Fruit fly (Drosophila melanogaster): Measurements from ENCODE around the gene HGTX.

Gene HGTX

DNA sequence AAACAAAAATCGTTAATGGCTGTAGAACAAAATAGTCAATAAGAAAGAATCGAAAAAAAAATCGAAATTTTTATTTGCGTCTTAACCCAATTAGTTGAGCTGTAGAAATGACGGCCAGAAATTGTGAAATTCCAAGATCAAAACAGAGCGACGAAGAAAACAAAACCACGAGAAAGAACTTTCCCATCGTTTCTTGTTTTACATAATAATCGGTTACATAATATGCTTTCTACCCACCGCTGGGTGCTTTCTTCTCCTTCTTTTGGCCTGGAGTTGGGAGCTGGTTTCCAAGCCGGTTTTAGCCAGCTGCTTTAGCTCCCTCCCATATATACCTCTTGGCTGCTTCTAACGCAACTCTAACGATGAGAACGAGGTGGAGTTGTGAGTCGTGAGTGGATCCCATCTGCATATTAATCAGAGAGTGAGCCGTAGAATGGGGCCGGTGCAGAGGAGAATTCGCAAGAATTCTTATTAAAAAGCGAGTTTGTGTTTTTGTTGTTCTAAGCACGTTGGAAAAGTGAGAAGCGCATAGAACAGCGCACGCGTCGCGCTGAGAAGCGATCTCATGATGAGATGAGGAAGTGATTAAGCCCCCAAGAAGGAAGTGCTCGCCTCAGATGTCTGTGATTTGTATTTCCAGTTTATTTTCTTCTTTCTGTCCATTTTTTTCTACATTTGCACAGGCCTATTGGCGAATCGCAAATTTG, 18.3 kb upstream of the HGTX start:
- TF ChIP-seq insv (optimal IDR thresholded peaks at IDR 0.05) = no peak
- no peak for TF ChIP-seq Myc (optimal IDR thresholded peaks at IDR 0.05)

DNA sequence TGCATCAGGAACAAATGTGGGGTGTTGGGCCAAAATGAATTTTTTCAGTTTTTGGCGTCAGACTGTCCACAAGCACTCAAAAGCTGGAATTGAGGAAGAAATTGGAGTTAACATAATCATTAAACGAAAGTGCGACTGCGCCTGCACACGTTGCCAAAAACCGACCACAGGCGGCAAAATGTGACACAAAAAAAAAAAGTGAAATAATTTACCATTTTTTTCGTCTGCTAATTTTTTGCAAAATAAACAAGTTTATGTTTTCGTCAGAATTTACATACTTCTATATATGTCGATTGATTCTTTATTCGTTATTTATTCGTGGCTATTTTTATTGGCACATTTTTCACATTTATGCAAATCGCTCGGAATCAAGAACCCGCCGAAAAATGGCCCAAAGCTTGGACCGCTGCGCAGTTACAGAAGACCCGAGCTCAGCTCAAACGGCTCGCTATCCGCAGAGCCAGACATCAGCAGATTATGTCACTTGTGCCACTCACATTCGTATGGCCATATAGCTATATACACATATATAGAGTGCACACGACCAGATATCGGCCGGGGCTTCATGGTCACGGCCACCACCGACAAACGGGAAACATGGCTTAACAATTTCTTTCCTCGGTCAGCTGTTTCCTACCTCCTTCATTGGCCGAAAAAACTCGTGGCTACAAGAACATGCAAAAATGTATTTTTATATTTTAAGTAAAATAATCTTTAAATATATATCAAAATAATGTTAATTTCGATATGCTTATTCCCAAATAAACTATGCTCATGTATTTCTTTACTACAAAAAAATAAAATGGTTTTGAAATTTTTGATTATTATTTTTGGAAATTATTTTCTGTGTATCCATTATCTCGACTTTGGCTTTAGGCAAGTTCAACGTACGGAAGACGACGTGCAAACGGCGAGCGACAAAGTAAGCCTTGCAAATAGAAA, 17.0 kb upstream of the HGTX start:
- no peak for TF ChIP-seq Sin3A (optimal IDR thresholded peaks at IDR 0.05)
- TF ChIP-seq ttk (optimal IDR thresholded peaks at IDR 0.05) = no peak
- TF ChIP-seq h (optimal IDR thresholded peaks at IDR 0.05) = no peak
- no peak for TF ChIP-seq Myc (optimal IDR thresholded peaks at IDR 0.05)
- no peak for TF ChIP-seq psq (optimal IDR thresholded peaks at IDR 0.05)
- no peak for TF ChIP-seq insv (optimal IDR thresholded peaks at IDR 0.05)

DNA sequence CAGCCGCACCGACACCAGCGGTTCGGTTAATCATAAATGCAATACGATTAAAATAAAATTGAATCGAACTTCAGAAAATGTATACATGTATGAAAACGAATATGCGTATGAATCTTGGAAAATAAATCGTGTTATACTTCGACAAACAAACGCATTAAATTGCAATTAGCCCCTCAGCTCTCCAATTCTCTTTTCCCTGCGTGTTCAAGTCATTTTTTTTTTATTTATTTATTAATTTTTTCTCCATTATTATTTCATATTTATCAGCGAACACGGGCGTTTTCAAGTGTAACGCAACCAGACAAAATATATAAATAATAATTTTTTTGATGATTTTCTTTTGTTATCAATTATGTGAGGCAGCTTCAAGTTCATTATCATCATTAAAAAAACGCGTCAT, 15.8 kb upstream of the HGTX start:
- TF ChIP-seq insv (optimal IDR thresholded peaks at IDR 0.05) (no peak), h (optimal IDR thresholded peaks at IDR 0.05) (no peak), ttk (optimal IDR thresholded peaks at IDR 0.05) (no peak), Sin3A (optimal IDR thresholded peaks at IDR 0.05) (no peak), Myc (optimal IDR thresholded peaks at IDR 0.05) (no peak), psq (optimal IDR thresholded peaks at IDR 0.05) (no peak)

DNA sequence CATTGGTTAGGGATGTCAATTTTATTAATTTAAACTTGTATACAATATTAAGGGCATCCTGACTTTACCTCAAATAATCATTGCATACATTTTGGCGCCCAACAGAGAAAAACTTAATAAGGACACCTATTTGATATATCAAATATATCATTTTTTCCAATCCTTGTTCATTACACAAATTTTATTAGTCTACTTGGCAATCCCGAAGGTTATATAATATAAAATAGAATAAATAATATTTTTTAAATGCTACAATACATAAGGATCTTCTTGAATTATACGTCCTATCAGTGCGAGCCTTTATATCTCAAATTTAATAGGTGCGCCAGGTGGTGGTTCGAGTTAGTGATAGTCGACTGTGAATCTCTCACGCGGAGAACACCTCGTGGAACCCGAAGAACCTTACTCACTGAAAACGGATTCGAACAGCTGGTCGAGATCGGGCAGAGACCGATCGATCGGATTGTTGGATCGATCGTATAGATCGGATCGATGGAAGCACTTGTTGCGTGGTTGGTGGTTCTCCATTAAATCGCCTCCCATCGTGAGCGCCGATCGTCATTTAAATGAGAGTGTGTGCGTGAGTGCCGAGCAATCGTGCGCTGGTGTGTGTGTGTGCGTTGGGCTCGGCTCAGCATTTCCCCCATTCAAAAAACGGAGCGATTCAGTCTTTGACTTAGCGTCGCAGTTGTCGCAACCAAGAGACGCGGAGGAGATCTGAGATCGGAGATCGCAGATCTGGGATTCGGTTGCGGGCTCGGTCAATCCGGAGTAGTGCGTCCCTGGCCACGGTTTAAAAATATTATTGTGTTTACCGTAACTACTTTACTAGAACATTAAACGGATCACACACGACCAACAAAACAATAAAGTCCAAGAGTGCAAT, 14.7 kb upstream of the HGTX start, which contains the start of gene shd:
Gene shd (plus strand): TSS at position 667 of the 886 bp plus-strand sequence.
- no peak for TF ChIP-seq psq (optimal IDR thresholded peaks at IDR 0.05)

DNA sequence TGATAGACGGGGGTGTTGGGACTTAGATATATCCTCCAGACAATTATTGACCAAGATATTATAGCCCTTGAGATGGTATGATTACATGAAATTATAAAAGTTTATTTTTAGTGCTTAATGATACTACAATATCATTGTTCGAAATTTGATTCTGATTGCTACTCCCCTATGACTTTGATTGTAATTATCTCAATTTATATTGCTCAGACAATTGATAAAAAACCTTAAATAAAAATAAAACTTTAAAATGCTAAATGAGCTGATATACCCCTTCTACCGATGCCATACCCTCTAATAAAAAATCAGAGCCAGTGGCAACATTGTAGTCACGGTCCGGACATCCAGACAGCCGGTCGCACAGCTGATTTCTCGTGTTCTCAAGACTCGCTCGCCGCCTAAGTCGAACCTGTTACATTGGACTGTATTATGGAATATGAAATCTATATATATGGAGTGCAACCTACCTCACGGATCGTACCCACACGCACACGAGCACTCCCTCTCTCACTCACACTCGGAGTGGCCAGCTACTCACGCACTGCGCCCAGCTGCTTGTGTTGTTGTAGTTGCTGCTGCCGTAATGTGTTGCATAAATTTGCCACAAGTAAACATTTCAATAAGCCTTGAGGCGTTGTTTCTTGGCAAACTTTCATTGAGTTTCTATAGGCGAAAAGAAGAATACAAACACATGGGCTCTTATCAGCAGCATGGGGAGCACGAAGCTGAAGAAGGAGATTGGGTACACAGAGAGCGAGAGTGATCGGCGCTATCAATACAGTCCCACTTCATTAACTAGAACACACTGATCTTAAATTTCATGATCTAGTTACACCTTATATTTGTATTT, 13.8 kb upstream of the HGTX start:
- no peak for TF ChIP-seq insv (optimal IDR thresholded peaks at IDR 0.05)
- no peak for TF ChIP-seq psq (optimal IDR thresholded peaks at IDR 0.05)
- TF ChIP-seq Myc (optimal IDR thresholded peaks at IDR 0.05) = no peak
- TF ChIP-seq ttk (optimal IDR thresholded peaks at IDR 0.05) = no peak
- no peak for TF ChIP-seq h (optimal IDR thresholded peaks at IDR 0.05)
- TF ChIP-seq Sin3A (optimal IDR thresholded peaks at IDR 0.05) = no peak

DNA sequence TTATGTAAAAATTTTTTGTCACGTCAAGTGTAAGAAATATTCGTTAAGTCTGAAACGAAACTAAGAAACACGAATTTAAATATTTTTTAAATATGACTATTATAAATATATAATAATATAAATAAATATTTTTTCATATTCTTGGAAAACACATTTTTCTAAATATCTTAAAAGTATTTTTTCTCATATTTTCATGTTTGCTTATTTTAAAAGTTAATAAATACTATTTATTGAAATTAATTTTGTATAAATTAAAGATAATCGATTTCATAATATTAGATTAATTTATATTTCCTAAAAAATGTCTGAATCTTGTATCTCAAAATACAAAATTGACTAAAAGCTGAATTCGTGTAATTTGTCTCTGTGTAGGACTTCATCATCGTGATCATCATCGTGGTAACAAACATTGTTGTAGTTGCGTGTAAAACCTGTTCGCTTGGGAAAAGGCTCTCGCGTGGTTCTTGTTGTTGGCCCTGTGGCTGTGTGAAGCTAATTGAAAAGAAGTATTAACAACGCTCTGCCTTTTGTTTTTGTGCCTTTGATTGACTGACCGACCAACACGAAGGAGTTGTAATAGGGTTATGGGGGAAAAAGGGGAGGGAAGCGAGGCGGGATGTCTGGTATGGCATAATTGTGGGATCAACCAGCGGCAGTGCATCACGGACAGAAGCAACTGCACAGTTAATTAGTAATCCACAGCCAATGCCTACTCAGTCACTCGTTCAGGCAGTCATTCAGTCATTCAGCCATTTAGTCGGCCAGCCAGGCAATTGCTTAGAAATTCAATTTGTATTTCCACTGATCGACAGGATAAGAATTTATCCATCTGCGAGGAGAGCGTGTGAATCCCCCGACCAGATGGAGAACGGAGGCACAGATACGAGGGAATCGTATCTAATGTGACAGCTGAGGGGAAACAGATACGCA, 12.3 kb upstream of the HGTX start:
- TF ChIP-seq ttk (optimal IDR thresholded peaks at IDR 0.05) (no peak), h (optimal IDR thresholded peaks at IDR 0.05) (no peak), Sin3A (optimal IDR thresholded peaks at IDR 0.05) (no peak), psq (optimal IDR thresholded peaks at IDR 0.05) (no peak)

DNA sequence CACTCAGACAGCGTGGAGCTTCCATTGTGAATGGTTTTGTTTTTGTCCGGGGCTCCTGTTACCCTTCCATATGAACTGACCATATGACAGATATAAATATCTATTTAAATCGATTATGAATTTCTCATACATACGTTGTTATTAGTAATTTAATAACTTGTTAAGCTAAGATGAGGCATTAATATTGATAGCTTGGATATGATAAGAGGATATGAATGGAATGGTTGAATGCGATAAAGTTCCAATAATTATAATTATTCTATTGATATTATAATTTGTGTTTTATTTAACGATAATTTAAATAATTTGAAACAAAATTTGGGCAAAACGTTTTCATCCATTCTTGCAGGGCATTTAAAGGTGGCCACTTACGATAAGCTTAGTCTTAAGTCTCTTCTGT, 11.1 kb upstream of the HGTX start:
- TF ChIP-seq h (optimal IDR thresholded peaks at IDR 0.05) (no peak), Sin3A (optimal IDR thresholded peaks at IDR 0.05) (no peak), Myc (optimal IDR thresholded peaks at IDR 0.05) (no peak), insv (optimal IDR thresholded peaks at IDR 0.05) (no peak), ttk (optimal IDR thresholded peaks at IDR 0.05) (no peak), psq (optimal IDR thresholded peaks at IDR 0.05) (no peak)

DNA sequence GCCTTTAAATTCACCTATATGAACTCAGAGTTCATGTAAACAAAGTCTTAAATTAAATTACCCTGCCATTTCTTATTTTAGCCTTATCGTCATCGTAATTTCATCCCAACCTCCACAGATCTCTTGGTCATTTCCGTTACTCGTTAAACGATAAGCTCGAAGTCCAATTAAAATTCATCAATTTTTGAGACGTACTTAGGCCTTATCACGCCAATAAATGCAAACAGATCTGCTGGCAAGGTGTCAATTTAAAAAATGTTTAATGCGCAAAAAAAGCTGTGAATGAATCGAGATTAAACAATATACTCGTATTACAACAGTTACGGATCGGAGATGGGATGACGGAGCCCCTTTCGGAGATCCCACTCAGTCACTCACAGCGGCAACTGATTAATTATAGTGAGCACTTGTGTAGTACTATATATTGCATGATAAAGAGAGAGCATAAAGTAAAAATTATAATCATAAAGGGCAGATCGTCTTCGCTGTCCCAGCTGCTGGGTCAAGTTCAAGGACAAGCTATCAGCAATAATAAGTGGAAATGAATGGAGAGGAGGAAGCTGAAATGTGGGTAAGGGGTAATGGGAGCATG, 9.9 kb upstream of the HGTX start:
- no peak for TF ChIP-seq Sin3A (optimal IDR thresholded peaks at IDR 0.05)

DNA sequence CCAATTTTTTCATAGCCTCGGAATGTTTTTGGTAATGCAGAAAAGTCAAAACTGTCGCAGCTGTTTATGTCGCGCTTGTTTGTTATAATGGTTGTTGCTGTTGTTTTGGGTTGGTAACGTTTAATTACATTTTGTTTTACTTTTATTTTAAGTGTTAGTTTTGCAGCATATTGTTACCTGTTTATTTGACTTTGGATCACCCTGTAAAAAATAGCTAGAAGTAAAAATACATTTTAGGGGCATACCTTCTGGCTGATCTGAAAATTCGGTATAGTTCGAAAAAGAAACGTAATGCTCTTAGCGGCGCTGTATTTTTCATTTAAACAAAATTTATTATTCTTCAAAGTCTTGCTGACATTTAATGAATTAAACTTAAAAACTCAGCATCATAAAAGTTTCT, 8.3 kb upstream of the HGTX start:
- TF ChIP-seq ttk (optimal IDR thresholded peaks at IDR 0.05) (no peak), Sin3A (optimal IDR thresholded peaks at IDR 0.05) (no peak)

DNA sequence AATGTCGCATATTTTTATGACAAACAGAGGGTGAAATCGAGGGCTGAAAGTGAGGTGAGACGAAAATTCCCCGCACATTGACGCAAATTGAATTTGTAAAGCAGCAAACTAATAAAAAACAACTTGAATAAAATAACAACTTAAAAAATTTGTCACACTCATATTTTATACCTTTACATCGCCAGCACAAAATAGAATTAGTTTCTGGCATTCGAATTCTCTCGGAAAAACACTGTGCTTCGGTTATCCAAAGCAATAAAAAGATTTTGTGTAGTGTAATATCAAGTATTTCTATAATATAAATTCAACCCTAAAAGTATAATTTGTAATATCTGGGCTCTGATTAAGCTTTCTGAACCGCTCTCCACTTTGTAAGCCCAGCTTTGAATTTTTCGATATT, 6.0 kb upstream of the HGTX start:
- TF ChIP-seq psq (optimal IDR thresholded peaks at IDR 0.05) (no peak), Myc (optimal IDR thresholded peaks at IDR 0.05) (no peak), ttk (optimal IDR thresholded peaks at IDR 0.05) (no peak), insv (optimal IDR thresholded peaks at IDR 0.05) (no peak), Sin3A (optimal IDR thresholded peaks at IDR 0.05) (no peak), h (optimal IDR thresholded peaks at IDR 0.05) (no peak)

DNA sequence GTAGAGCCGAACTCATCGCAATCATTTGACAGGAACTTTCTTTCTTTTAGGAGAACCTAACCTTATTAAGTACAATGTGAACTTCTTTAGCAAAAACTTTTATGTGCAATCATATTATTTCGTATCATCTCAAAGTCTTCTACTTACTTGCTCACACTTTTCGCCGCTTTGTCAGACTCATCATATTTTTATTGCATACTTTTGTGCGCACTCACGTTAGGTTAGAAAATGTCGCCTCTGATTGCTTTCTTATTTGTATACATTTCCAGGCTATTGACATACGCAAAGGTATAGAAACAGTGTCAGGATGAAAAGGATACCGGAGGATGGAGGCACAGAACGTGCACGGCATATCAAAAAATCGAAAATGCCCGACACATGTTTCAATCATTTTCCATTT, 3.8 kb upstream of the HGTX start:
- no peak for TF ChIP-seq psq (optimal IDR thresholded peaks at IDR 0.05)
- no peak for TF ChIP-seq h (optimal IDR thresholded peaks at IDR 0.05)
- no peak for TF ChIP-seq Myc (optimal IDR thresholded peaks at IDR 0.05)
- no peak for TF ChIP-seq insv (optimal IDR thresholded peaks at IDR 0.05)
- no peak for TF ChIP-seq Sin3A (optimal IDR thresholded peaks at IDR 0.05)
- no peak for TF ChIP-seq ttk (optimal IDR thresholded peaks at IDR 0.05)

All from Kc167 (cell line).